Worm (Caenorhabditis elegans): ENCODE data around the gene W09C2.7.
"Not testable (repeated sequence)": the region's sequence is repeated elsewhere in the genome, so short reads cannot be mapped to it uniquely, and the experiment has no call there.

Gene W09C2.7

ce11 chrIV:9614060-9614459 is 8.1 kb downstream of the W09C2.7 start:
- TF ChIP-seq T22C8.4 (GFP tag; IDR thresholded peaks at IDR 0.05) (no peak), ztf-23 (GFP tag; IDR thresholded peaks at IDR 0.05) (no peak), med-1 (GFP tag; optimal IDR thresholded peaks at IDR 0.05; ENCODE audit: insufficient read depth) (no peak), flt-1 (GFP tag; IDR thresholded peaks at IDR 0.05) (no peak), ztf-29 (GFP tag; IDR thresholded peaks at IDR 0.05) (no peak), klf-2 (GFP tag; conservative IDR thresholded peaks at IDR 0.05) (no peak), cog-1 (tag; optimal IDR thresholded peaks at IDR 0.05) (no peak), ref-1 (GFP tag; conservative IDR thresholded peaks at IDR 0.05) (no peak), tab-1 (GFP tag; IDR thresholded peaks at IDR 0.05) (no peak)

DNA sequence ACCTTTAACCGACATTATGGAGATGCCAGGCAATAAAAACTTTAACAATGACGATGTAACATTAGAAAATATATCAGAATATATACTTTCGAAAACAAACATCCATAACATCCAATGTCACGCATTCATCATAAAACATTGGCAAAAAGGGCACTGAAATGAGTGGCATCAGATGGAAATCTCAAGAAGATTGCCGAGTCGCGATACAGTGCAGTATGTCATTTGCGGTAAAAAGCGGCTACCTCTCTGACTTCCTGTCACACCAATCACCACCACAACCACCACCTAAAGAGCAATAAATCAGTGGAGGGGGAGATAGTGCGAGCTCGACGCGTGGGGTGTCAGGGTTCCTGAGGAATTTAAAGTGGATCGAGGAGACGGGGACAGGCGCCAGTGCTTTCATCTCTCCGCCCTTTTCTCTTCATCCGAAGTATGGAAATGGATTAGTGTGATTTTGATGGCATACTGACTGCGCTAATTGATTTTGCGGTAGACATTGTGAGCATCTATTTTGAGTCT is 9.0 kb downstream of the W09C2.7 start:
- TF ChIP-seq cog-1 (tag; optimal IDR thresholded peaks at IDR 0.05) (no peak), ztf-29 (GFP tag; IDR thresholded peaks at IDR 0.05) (no peak)

DNA sequence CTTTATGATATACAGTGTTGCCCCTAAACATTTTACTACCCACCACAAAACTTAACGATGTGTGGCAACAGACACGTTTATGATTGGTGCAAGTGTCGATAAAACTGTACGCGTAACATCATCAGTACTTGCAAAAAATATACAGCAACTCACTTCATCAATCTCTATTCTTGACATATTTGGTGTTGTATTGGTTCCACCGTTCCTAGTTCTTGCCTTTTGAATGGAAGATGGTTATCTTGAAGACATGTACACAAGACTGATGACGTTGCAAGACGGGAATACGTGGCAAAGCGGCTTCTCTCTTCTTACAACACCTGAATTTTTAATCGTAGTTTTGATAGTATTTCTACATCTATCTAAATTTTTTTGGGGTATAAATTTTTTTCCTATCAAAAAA is 11.2 kb downstream of the W09C2.7 start:
- TF ChIP-seq med-1 (GFP tag; optimal IDR thresholded peaks at IDR 0.05; ENCODE audit: insufficient read depth) (no peak), tab-1 (GFP tag; IDR thresholded peaks at IDR 0.05) (no peak), cog-1 (tag; optimal IDR thresholded peaks at IDR 0.05) (no peak), ztf-29 (GFP tag; IDR thresholded peaks at IDR 0.05) (no peak), ref-1 (GFP tag; conservative IDR thresholded peaks at IDR 0.05) (no peak), T22C8.4 (GFP tag; IDR thresholded peaks at IDR 0.05) (no peak), flt-1 (GFP tag; IDR thresholded peaks at IDR 0.05) (no peak), klf-2 (GFP tag; conservative IDR thresholded peaks at IDR 0.05) (no peak), ztf-23 (GFP tag; IDR thresholded peaks at IDR 0.05) (no peak)

ce11 chrIV:9609095-9609494 is 13.1 kb downstream of the W09C2.7 start:
- TF ChIP-seq klf-2 (GFP tag; conservative IDR thresholded peaks at IDR 0.05): no peak
- no peak for TF ChIP-seq ref-1 (GFP tag; conservative IDR thresholded peaks at IDR 0.05)
- TF ChIP-seq flt-1 (GFP tag; IDR thresholded peaks at IDR 0.05): no peak
- no peak for TF ChIP-seq ztf-29 (GFP tag; IDR thresholded peaks at IDR 0.05)

DNA sequence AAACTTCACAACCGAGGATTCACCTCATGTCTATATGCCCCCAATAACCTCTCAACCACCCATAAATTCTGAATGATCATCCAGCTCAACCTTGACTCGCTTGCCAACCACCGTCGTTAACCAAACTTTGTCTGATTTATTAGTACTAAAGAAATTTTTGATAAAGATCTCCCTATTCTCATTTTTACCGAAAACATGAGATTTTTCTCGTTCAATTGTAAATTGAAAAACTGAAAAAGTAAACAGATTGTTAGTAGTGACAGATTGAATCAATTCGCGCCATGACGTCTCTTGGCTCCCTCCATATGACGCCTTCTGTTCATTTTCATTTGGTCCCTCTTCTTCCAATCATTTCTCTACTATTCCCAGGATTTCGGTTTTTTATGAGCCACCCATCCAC is 14.2 kb downstream of the W09C2.7 start:
- TF ChIP-seq flt-1 (GFP tag; IDR thresholded peaks at IDR 0.05) (no peak), med-1 (GFP tag; optimal IDR thresholded peaks at IDR 0.05; ENCODE audit: insufficient read depth) (no peak), ref-1 (GFP tag; conservative IDR thresholded peaks at IDR 0.05) (no peak), tab-1 (GFP tag; IDR thresholded peaks at IDR 0.05) (no peak), cog-1 (tag; optimal IDR thresholded peaks at IDR 0.05) (no peak), T22C8.4 (GFP tag; IDR thresholded peaks at IDR 0.05) (no peak)

DNA sequence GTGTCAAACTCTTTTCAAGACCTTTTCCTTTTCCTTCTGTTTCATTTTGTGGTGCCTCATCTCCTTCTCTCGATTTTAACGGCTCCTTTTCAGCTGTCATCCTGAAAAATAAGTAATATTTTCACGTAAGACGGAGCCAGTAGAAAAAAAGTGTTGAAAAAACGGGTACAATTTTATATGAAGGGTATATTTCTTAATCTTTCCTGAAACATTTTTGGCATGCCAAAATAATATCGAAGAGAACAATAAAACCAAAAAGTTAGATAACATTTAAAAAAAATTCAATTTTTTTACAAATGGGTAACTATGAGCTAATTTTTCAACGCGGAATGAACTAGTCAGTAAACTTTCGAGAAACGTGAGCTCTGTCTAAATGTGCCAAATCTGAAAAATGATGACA is 20.6 kb downstream of the W09C2.7 start, which contains the start of gene aat-1:
TSS of gene aat-1 (minus strand) at position 101 of the 400 bp plus-strand sequence.
- TF ChIP-seq T22C8.4 (GFP tag; IDR thresholded peaks at IDR 0.05): no peak
- no peak for TF ChIP-seq ref-1 (GFP tag; conservative IDR thresholded peaks at IDR 0.05)
- no peak for TF ChIP-seq cog-1 (tag; optimal IDR thresholded peaks at IDR 0.05)
- no peak for TF ChIP-seq flt-1 (GFP tag; IDR thresholded peaks at IDR 0.05)
- no peak for TF ChIP-seq klf-2 (GFP tag; conservative IDR thresholded peaks at IDR 0.05)
- no peak for TF ChIP-seq ztf-23 (GFP tag; IDR thresholded peaks at IDR 0.05)
- no peak for TF ChIP-seq tab-1 (GFP tag; IDR thresholded peaks at IDR 0.05)

DNA sequence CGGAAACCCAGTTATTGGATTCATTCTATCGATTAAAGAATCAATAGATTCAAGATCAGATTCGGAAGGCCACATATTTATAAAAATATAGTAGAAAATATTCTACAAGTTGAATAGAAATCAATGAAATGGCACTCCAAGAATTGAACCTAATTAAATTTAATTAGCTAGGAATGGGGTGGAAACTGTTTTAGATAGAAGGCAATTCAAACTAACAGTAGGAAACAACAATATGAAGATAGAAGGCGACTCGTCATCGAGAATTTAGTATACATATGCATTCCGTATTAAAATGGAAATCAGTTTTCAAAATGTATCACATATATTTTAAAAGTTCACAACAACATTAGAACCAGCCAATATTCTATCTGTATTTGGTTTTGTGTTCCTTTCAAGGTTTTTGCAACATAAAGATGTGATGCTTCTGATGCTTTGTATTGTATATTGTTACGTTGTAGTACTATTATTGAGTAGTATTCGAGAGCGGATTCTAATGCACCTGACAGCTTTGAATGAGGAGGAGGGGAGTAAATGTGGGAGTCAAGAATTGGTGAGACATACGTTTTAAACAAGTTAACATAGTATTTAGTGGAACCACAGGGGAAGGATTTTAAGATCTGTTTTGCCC is 26.3 kb downstream of the W09C2.7 start, which contains the start of the genes F27C8.3 and F27C8.2:
TSS of gene F27C8.3 (minus strand) at position 101 of the 628 bp plus-strand sequence.
TSS of gene F27C8.2 (plus strand) at position 578 of the 628 bp plus-strand sequence.
- TF ChIP-seq ztf-29 (GFP tag; IDR thresholded peaks at IDR 0.05); flt-1 (GFP tag; IDR thresholded peaks at IDR 0.05); med-1 (GFP tag; optimal IDR thresholded peaks at IDR 0.05; ENCODE audit: insufficient read depth): not testable (repeated sequence)

DNA sequence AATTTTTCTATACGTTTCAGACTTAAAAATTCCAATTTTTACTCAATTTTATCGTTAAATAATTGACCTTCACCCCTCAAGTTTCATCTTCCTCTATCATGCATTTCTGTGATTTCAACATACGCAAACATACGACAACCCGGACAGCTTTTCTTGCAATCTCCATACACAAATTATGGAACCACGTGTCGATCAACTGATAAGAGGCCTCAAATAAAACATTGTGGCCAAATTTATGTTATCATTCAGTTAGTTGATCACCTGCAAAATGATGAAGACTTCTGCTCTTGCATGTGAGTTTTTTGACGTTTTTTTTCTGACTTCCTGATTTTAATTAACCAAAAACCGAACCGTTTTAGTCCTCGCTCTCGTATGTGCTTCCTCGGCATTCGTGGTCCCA is 28.7 kb downstream of the W09C2.7 start, which contains the start of gene spp-18:
TSS of gene spp-18 (plus strand) at position 257 of the 400 bp plus-strand sequence.
- TF ChIP-seq ztf-29 (GFP tag; IDR thresholded peaks at IDR 0.05) (no peak), ref-1 (GFP tag; conservative IDR thresholded peaks at IDR 0.05) (no peak), T22C8.4 (GFP tag; IDR thresholded peaks at IDR 0.05) (no peak), cog-1 (tag; optimal IDR thresholded peaks at IDR 0.05) (no peak), tab-1 (GFP tag; IDR thresholded peaks at IDR 0.05) (no peak), klf-2 (GFP tag; conservative IDR thresholded peaks at IDR 0.05) (no peak)

- TF ChIP-seq ztf-29 (GFP tag; IDR thresholded peaks at IDR 0.05) (no peak), ref-1 (GFP tag; conservative IDR thresholded peaks at IDR 0.05) (no peak), med-1 (GFP tag; optimal IDR thresholded peaks at IDR 0.05; ENCODE audit: insufficient read depth) (no peak), cog-1 (tag; optimal IDR thresholded peaks at IDR 0.05) (no peak), ztf-23 (GFP tag; IDR thresholded peaks at IDR 0.05) (no peak), T22C8.4 (GFP tag; IDR thresholded peaks at IDR 0.05) (no peak), flt-1 (GFP tag; IDR thresholded peaks at IDR 0.05) (no peak), klf-2 (GFP tag; conservative IDR thresholded peaks at IDR 0.05) (no peak)
Observed at ce11 chrIV:9592413-9592812, 29.8 kb downstream of the W09C2.7 start, which contains the start of gene pei-1. pei-1 (minus strand) TSS chrIV:9592513.

- TF ChIP-seq flt-1 (GFP tag; IDR thresholded peaks at IDR 0.05) (no peak), ztf-29 (GFP tag; IDR thresholded peaks at IDR 0.05) (no peak), klf-2 (GFP tag; conservative IDR thresholded peaks at IDR 0.05) (no peak), ref-1 (GFP tag; conservative IDR thresholded peaks at IDR 0.05) (no peak), T22C8.4 (GFP tag; IDR thresholded peaks at IDR 0.05) (no peak), ztf-23 (GFP tag; IDR thresholded peaks at IDR 0.05) (no peak), tab-1 (GFP tag; IDR thresholded peaks at IDR 0.05) (no peak), cog-1 (tag; optimal IDR thresholded peaks at IDR 0.05) (no peak), med-1 (GFP tag; optimal IDR thresholded peaks at IDR 0.05; ENCODE audit: insufficient read depth) (no peak)
Observed at ce11 chrIV:9588784-9589457, 33.3 kb downstream of the W09C2.7 start, which contains the start of gene trcs-1. trcs-1 (minus strand) TSS chrIV:9588834.

All from whole organism, midembryonic.